Fruit fly (Drosophila melanogaster): Measurements from ENCODE around the gene cwo.
A peak's percentile ranks its signal among the peaks of the same experiment; 100 is the strongest.

- TF ChIP-seq Abd-B (GFP tag; optimal IDR thresholded peaks at IDR 0.05) (no peak), sv (GFP tag; optimal IDR thresholded peaks at IDR 0.05) (no peak), Myc (optimal IDR thresholded peaks at IDR 0.05) (no peak), rgr (GFP tag; optimal IDR thresholded peaks at IDR 0.05) (peak; percentile 22)
Measured at dm6 chr3R:10377849-10378248, 10.2 kb upstream of the cwo start, which contains the start of gene Rfx.

All from whole organism, wandering third instar larva.